ENCODE assay signal across 1 fruit fly cellular context in genomic region chrX:17113324-17113723, dm6.
A peak's percentile ranks its signal among the peaks of the same experiment; 100 is the strongest.
TF ChIP-seq lines count a peak whose summit lies in the region.

No protein-coding gene starts in this region.

TF ChIP-seq in whole organism, embryonic, 481 proteins besides CTCF, POLR2A, EP300 and RAD21 (continued from another document):
- TF ChIP-seq CG18262 (tag; optimal IDR thresholded peaks at IDR 0.05; lab: Kevin White, UChicago) (peak; percentile 11), gsb-n (tag; optimal IDR thresholded peaks at IDR 0.05; lab: Kevin White, UChicago) (no peak), nmo (GFP tag; optimal IDR thresholded peaks at IDR 0.05; lab: Kevin White, UChicago) (peak; percentile 34), CG15696 (tag; optimal IDR thresholded peaks at IDR 0.05; lab: Kevin White, UChicago) (no peak), CG17802 (tag; optimal IDR thresholded peaks at IDR 0.05; lab: Kevin White, UChicago) (no peak), CG12391 (tag; optimal IDR thresholded peaks at IDR 0.05; lab: Kevin White, UChicago) (peak; percentile 40), Dip3 (GFP tag; optimal IDR thresholded peaks at IDR 0.05; lab: Kevin White, UChicago) (no peak), hkb (optimal IDR thresholded peaks at IDR 0.05; lab: Kevin White, UChicago) (no peak), hkb (GFP tag; IDR thresholded peaks at IDR 0.05; lab: Robert Waterston, UW) (0 out of 2 replicates have a peak, but pooled peaks have one; percentile 9), az2 (GFP tag; optimal IDR thresholded peaks at IDR 0.05; lab: Kevin White, UChicago) (peak; percentile 24), Drgx (GFP tag; IDR thresholded peaks at IDR 0.05; lab: Robert Waterston, UW) (peak; percentile 55), Nf-YC (tag; optimal IDR thresholded peaks at IDR 0.05; lab: Kevin White, UChicago) (no peak), CG11560 (tag; IDR thresholded peaks at IDR 0.05; lab: Robert Waterston, UW) (no peak), ash1 (GFP tag; optimal IDR thresholded peaks at IDR 0.05; lab: Kevin White, UChicago) (no peak), Lpt (GFP tag; optimal IDR thresholded peaks at IDR 0.05; lab: Kevin White, UChicago) (no peak), tup (GFP tag; optimal IDR thresholded peaks at IDR 0.05; lab: Kevin White, UChicago) (no peak), fd102C (GFP tag; optimal IDR thresholded peaks at IDR 0.05; lab: Kevin White, UChicago) (no peak), CG10959 (GFP tag; IDR thresholded peaks at IDR 0.05; lab: Robert Waterston, UW) (no peak), CG7556 (GFP tag; optimal IDR thresholded peaks at IDR 0.05; lab: Kevin White, UChicago) (peak; percentile 16), CG10543 (GFP tag; optimal IDR thresholded peaks at IDR 0.05; lab: Kevin White, UChicago) (no peak), ewg (GFP tag; optimal IDR thresholded peaks at IDR 0.05; lab: Kevin White, UChicago) (no peak), Hr51 (GFP tag; optimal IDR thresholded peaks at IDR 0.05; lab: Kevin White, UChicago) (peak in 1 of 2 experiments; percentile 60), so (GFP tag; IDR thresholded peaks at IDR 0.05; lab: Robert Waterston, UW) (no peak), CG34224 (GFP tag; IDR thresholded peaks at IDR 0.05; lab: Robert Waterston, UW; ENCODE audit: partially characterized antibody) (no peak), CG8290 (GFP tag; optimal IDR thresholded peaks at IDR 0.05; lab: Kevin White, UChicago) (no peak), CG8290 (tag; optimal IDR thresholded peaks at IDR 0.05; lab: Kevin White, UChicago) (no peak), stwl (tag; optimal IDR thresholded peaks at IDR 0.05; lab: Kevin White, UChicago) (no peak), Hey (tag; optimal IDR thresholded peaks at IDR 0.05; lab: Kevin White, UChicago) (no peak), kni (GFP tag; optimal IDR thresholded peaks at IDR 0.05; lab: Kevin White, UChicago) (no peak), lab (GFP tag; optimal IDR thresholded peaks at IDR 0.05; lab: Kevin White, UChicago) (no peak), CG34422 (GFP tag; IDR thresholded peaks at IDR 0.05; lab: Robert Waterston, UW) (no peak), NFAT (GFP tag; IDR thresholded peaks at IDR 0.05; lab: Robert Waterston, UW) (no peak), CG10462 (GFP tag; optimal IDR thresholded peaks at IDR 0.05; lab: Kevin White, UChicago) (no peak), CG3065 (GFP tag; optimal IDR thresholded peaks at IDR 0.05; lab: Kevin White, UChicago) (no peak), CG32767 (GFP tag; IDR thresholded peaks at IDR 0.05; lab: Robert Waterston, UW) (no peak), CG2120 (GFP tag; optimal IDR thresholded peaks at IDR 0.05; lab: Kevin White, UChicago) (no peak), scrt (GFP tag; optimal IDR thresholded peaks at IDR 0.05; lab: Kevin White, UChicago) (no peak), CG2199 (GFP tag; IDR thresholded peaks at IDR 0.05; lab: Robert Waterston, UW) (no peak), Six4 (GFP tag; optimal IDR thresholded peaks at IDR 0.05; lab: Kevin White, UChicago) (no peak), CG34376 (GFP tag; optimal IDR thresholded peaks at IDR 0.05; lab: Kevin White, UChicago) (no peak), org-1 (GFP tag; optimal IDR thresholded peaks at IDR 0.05; lab: Kevin White, UChicago) (no peak), CG14667 (GFP tag; IDR thresholded peaks at IDR 0.05; lab: Robert Waterston, UW) (no peak), odd (GFP tag; optimal IDR thresholded peaks at IDR 0.05; lab: Kevin White, UChicago) (no peak), bsh (GFP tag; optimal IDR thresholded peaks at IDR 0.05; lab: Kevin White, UChicago) (peak in 1 of 2 experiments; percentile 33), ind (GFP tag; optimal IDR thresholded peaks at IDR 0.05; lab: Kevin White, UChicago) (no peak), corto (GFP tag; optimal IDR thresholded peaks at IDR 0.05; lab: Kevin White, UChicago) (no peak), CG17912 (GFP tag; optimal IDR thresholded peaks at IDR 0.05; lab: Kevin White, UChicago) (no peak), CG2116 (GFP tag; optimal IDR thresholded peaks at IDR 0.05; lab: Kevin White, UChicago) (no peak), wdn (GFP tag; IDR thresholded peaks at IDR 0.05; lab: Robert Waterston, UW) (no peak), sim (GFP tag; IDR thresholded peaks at IDR 0.05; lab: Robert Waterston, UW) (no peak), ranshi (GFP tag; IDR thresholded peaks at IDR 0.05; lab: Robert Waterston, UW) (no peak), insv (GFP tag; optimal IDR thresholded peaks at IDR 0.05; lab: Kevin White, UChicago) (no peak), da (GFP tag; optimal IDR thresholded peaks at IDR 0.05; lab: Kevin White, UChicago) (no peak), oc (tag; optimal IDR thresholded peaks at IDR 0.05; lab: Kevin White, UChicago) (no peak), dpn (GFP tag; optimal IDR thresholded peaks at IDR 0.05; lab: Kevin White, UChicago) (no peak), tll (GFP tag; optimal IDR thresholded peaks at IDR 0.05; lab: Kevin White, UChicago) (no peak), zen (tag; optimal IDR thresholded peaks at IDR 0.05; lab: Kevin White, UChicago) (no peak), sens (GFP tag; lab: Kevin White, UChicago) (no peak), hb (GFP tag; IDR thresholded peaks at IDR 0.05; lab: Robert Waterston, UW; ENCODE audit: partially characterized antibody) (no peak), danr (GFP tag; IDR thresholded peaks at IDR 0.05; lab: Robert Waterston, UW) (no peak), gro (GFP tag; optimal IDR thresholded peaks at IDR 0.05; lab: Kevin White, UChicago) (no peak), Hmr (GFP tag; optimal IDR thresholded peaks at IDR 0.05; lab: Kevin White, UChicago) (no peak), CG31365 (tag; optimal IDR thresholded peaks at IDR 0.05; lab: Kevin White, UChicago) (no peak), CG8281 (tag; optimal IDR thresholded peaks at IDR 0.05; lab: Kevin White, UChicago) (no peak), CG31441 (GFP tag; IDR thresholded peaks at IDR 0.05; lab: Robert Waterston, UW) (0 out of 2 replicates have a peak, but pooled peaks have one; percentile 12), CG43689 (GFP tag; IDR thresholded peaks at IDR 0.05; lab: Robert Waterston, UW) (no peak), CG14014 (GFP tag; IDR thresholded peaks at IDR 0.05; lab: Robert Waterston, UW) (no peak), D19A (tag; optimal IDR thresholded peaks at IDR 0.05; lab: Kevin White, UChicago) (no peak), CG17385 (GFP tag; optimal IDR thresholded peaks at IDR 0.05; lab: Kevin White, UChicago) (no peak), CG12299 (tag; optimal IDR thresholded peaks at IDR 0.05; lab: Kevin White, UChicago) (no peak), CG4360 (GFP tag; IDR thresholded peaks at IDR 0.05; lab: Robert Waterston, UW) (no peak), sisA (GFP tag; IDR thresholded peaks at IDR 0.05; lab: Robert Waterston, UW) (0 out of 2 replicates have a peak, but pooled peaks have one; percentile 17), grau (tag; optimal IDR thresholded peaks at IDR 0.05; lab: Kevin White, UChicago) (peak; percentile 21), fu2 (GFP tag; optimal IDR thresholded peaks at IDR 0.05; lab: Kevin White, UChicago) (no peak), dmrt99B (tag; optimal IDR thresholded peaks at IDR 0.05; lab: Kevin White, UChicago) (peak; percentile 44), Mad (GFP tag; optimal IDR thresholded peaks at IDR 0.05; lab: Kevin White, UChicago) (no peak), CG8478 (optimal IDR thresholded peaks at IDR 0.05; lab: Kevin White, UChicago) (no peak), Ssrp (tag; optimal IDR thresholded peaks at IDR 0.05; lab: Kevin White, UChicago) (peak; percentile 30), Usf (GFP tag; optimal IDR thresholded peaks at IDR 0.05; lab: Kevin White, UChicago) (no peak), hth (optimal IDR thresholded peaks at IDR 0.05; lab: Kevin White, UChicago) (no peak), Hr3 (GFP tag; optimal IDR thresholded peaks at IDR 0.05; lab: Kevin White, UChicago) (peak; percentile 4), gcm (GFP tag; optimal IDR thresholded peaks at IDR 0.05; lab: Kevin White, UChicago) (peak; percentile 23), Xbp1 (GFP tag; optimal IDR thresholded peaks at IDR 0.05; lab: Kevin White, UChicago) (peak; percentile 16), zf30C (GFP tag; optimal IDR thresholded peaks at IDR 0.05; lab: Kevin White, UChicago) (peak; percentile 33), CG6683 (GFP tag; optimal IDR thresholded peaks at IDR 0.05; lab: Kevin White, UChicago) (no peak), Rfx (GFP tag; IDR thresholded peaks at IDR 0.05; lab: Robert Waterston, UW) (no peak), onecut (GFP tag; IDR thresholded peaks at IDR 0.05; lab: Robert Waterston, UW) (no peak), lilli (GFP tag; optimal IDR thresholded peaks at IDR 0.05; lab: Kevin White, UChicago) (no peak), pum (GFP tag; optimal IDR thresholded peaks at IDR 0.05; lab: Kevin White, UChicago) (no peak), en (GFP tag; optimal IDR thresholded peaks at IDR 0.05; lab: Kevin White, UChicago) (no peak), fd64A (GFP tag; optimal IDR thresholded peaks at IDR 0.05; lab: Kevin White, UChicago) (no peak), tna (GFP tag; IDR thresholded peaks at IDR 0.05; lab: Robert Waterston, UW; ENCODE audit: partially characterized antibody) (no peak), Atf-2 (GFP tag; optimal IDR thresholded peaks at IDR 0.05; lab: Kevin White, UChicago) (no peak), slp2 (GFP tag; optimal IDR thresholded peaks at IDR 0.05; lab: Kevin White, UChicago) (no peak), CG3995 (GFP tag; optimal IDR thresholded peaks at IDR 0.05; lab: Kevin White, UChicago) (no peak), Sry-δ (GFP tag; optimal IDR thresholded peaks at IDR 0.05; lab: Kevin White, UChicago) (no peak), Abd-B (GFP tag; optimal IDR thresholded peaks at IDR 0.05; lab: Kevin White, UChicago) (no peak), p53 (GFP tag; optimal IDR thresholded peaks at IDR 0.05; lab: Kevin White, UChicago) (no peak), CG15269 (tag; optimal IDR thresholded peaks at IDR 0.05; lab: Kevin White, UChicago) (peak; percentile 8), Pdp1 (GFP tag; optimal IDR thresholded peaks at IDR 0.05; lab: Kevin White, UChicago) (no peak), CG6272 (GFP tag; IDR thresholded peaks at IDR 0.05; lab: Robert Waterston, UW) (no peak), CG11695 (GFP tag; IDR thresholded peaks at IDR 0.05; lab: Robert Waterston, UW) (no peak), unc-4 (GFP tag; IDR thresholded peaks at IDR 0.05; lab: Robert Waterston, UW; ENCODE audit: partially characterized antibody) (no peak), CG31388 (GFP tag; optimal IDR thresholded peaks at IDR 0.05; lab: Kevin White, UChicago) (no peak), CG18619 (GFP tag; optimal IDR thresholded peaks at IDR 0.05; lab: Kevin White, UChicago) (no peak), Ravus (GFP tag; IDR thresholded peaks at IDR 0.05; lab: Robert Waterston, UW) (no peak), CG6689 (GFP tag; IDR thresholded peaks at IDR 0.05; lab: Robert Waterston, UW) (no peak), CG14860 (GFP tag; IDR thresholded peaks at IDR 0.05; lab: Robert Waterston, UW; ENCODE audit: partially characterized antibody) (no peak), Dbx (GFP tag; IDR thresholded peaks at IDR 0.05; lab: Robert Waterston, UW) (no peak), CG17612 (GFP tag; IDR thresholded peaks at IDR 0.05; lab: Robert Waterston, UW) (no peak), phol (tag; optimal IDR thresholded peaks at IDR 0.05; lab: Kevin White, UChicago) (peak; percentile 2), gem (tag; optimal IDR thresholded peaks at IDR 0.05; lab: Kevin White, UChicago) (peak; percentile 62), grn (GFP tag; optimal IDR thresholded peaks at IDR 0.05; lab: Kevin White, UChicago) (no peak), CG9932 (GFP tag; IDR thresholded peaks at IDR 0.05; lab: Robert Waterston, UW) (no peak), row (GFP tag; IDR thresholded peaks at IDR 0.05; lab: Robert Waterston, UW) (no peak; the same call in 2 of the 3 replicates), Bteb2 (GFP tag; optimal IDR thresholded peaks at IDR 0.05; lab: Kevin White, UChicago) (no peak), Sox102F (GFP tag; optimal IDR thresholded peaks at IDR 0.05; lab: Kevin White, UChicago) (peak; percentile 65), Optix (GFP tag; IDR thresholded peaks at IDR 0.05; lab: Robert Waterston, UW) (no peak), Adf1 (GFP tag; IDR thresholded peaks at IDR 0.05; lab: Robert Waterston, UW) (no peak), sug (tag; optimal IDR thresholded peaks at IDR 0.05; lab: Kevin White, UChicago) (no peak), Dfd (GFP tag; optimal IDR thresholded peaks at IDR 0.05; lab: Kevin White, UChicago) (no peak), prd (optimal IDR thresholded peaks at IDR 0.05; lab: Kevin White, UChicago) (no peak), prd (GFP tag; IDR thresholded peaks at IDR 0.05; lab: Robert Waterston, UW) (no peak), lov (optimal IDR thresholded peaks at IDR 0.05; lab: Kevin White, UChicago) (no peak), lov (GFP tag; IDR thresholded peaks at IDR 0.05; lab: Robert Waterston, UW) (no peak), CG9437 (GFP tag; optimal IDR thresholded peaks at IDR 0.05; lab: Kevin White, UChicago) (peak; percentile 3), CG4730 (GFP tag; IDR thresholded peaks at IDR 0.05; lab: Robert Waterston, UW) (no peak), unpg (GFP tag; optimal IDR thresholded peaks at IDR 0.05; lab: Kevin White, UChicago) (peak; percentile 17), CG6765 (GFP tag; optimal IDR thresholded peaks at IDR 0.05; lab: Kevin White, UChicago) (no peak), Rx (GFP tag; IDR thresholded peaks at IDR 0.05; lab: Robert Waterston, UW) (no peak), ems (GFP tag; optimal IDR thresholded peaks at IDR 0.05; lab: Kevin White, UChicago) (no peak), sob (GFP tag; IDR thresholded peaks at IDR 0.05; lab: Robert Waterston, UW) (no peak), wor (GFP tag; IDR thresholded peaks at IDR 0.05; lab: Robert Waterston, UW) (no peak), CG9727 (GFP tag; optimal IDR thresholded peaks at IDR 0.05; lab: Kevin White, UChicago) (no peak), CG3838 (GFP tag; optimal IDR thresholded peaks at IDR 0.05; lab: Kevin White, UChicago) (no peak), Oaz (GFP tag; IDR thresholded peaks at IDR 0.05; lab: Robert Waterston, UW) (no peak), pita (GFP tag; optimal IDR thresholded peaks at IDR 0.05; lab: Kevin White, UChicago) (no peak), CG8924 (tag; optimal IDR thresholded peaks at IDR 0.05; lab: Kevin White, UChicago) (no peak), jumu (GFP tag; optimal IDR thresholded peaks at IDR 0.05; lab: Kevin White, UChicago) (no peak), NC2α (GFP tag; optimal IDR thresholded peaks at IDR 0.05; lab: Kevin White, UChicago) (no peak), CG42726 (GFP tag; IDR thresholded peaks at IDR 0.05; lab: Robert Waterston, UW; ENCODE audit: partially characterized antibody) (no peak)
